Worm (Caenorhabditis elegans) whole organism, midembryonic: Measurements from ENCODE around the gene C14A11.9.

Source experiments
- T22C8.4 ChIP-seq: fragments of 200-800 bp; sonication (Bioruptor generic); IDR thresholded peaks from 2 replicates; pipeline ENCODE4 v1.3.6; 2022; ENCODE audit warnings: missing genetic modification characterization, missing compliant biosample characterization
- cog-1 ChIP-seq: sonication (generic microtip); optimal IDR thresholded peaks from 2 replicates; lab custom pipeline; 2016; ENCODE audit warnings: missing genetic modification characterization, missing compliant biosample characterization
- flt-1 ChIP-seq: fragments of 200-800 bp; sonication (Bioruptor generic); IDR thresholded peaks from 2 replicates; pipeline ENCODE4 v1.3.6; 2022; ENCODE audit warnings: missing genetic modification characterization, missing compliant biosample characterization
- klf-2 ChIP-seq: fragments of 200-800 bp; sonication (Bioruptor generic); conservative IDR thresholded peaks from 2 replicates; pipeline ENCODE4 v1.3.6; 2022; ENCODE audit warnings: missing genetic modification reagents, missing genetic modification characterization, missing compliant biosample characterization
- med-1 ChIP-seq: sonication (generic microtip); optimal IDR thresholded peaks from 2 replicates; lab custom pipeline; 2017; ENCODE audit warnings: missing genetic modification characterization, mild to moderate bottlenecking, missing compliant biosample characterization, antibody characterized with exemption, missing genetic modification reagents; ENCODE audit not compliant: insufficient read depth
- tab-1 ChIP-seq: fragments of 200-800 bp; sonication (Bioruptor generic); IDR thresholded peaks from 2 replicates; pipeline ENCODE4 v1.3.6; 2022; ENCODE audit warnings: missing genetic modification characterization, missing compliant biosample characterization
- ztf-23 ChIP-seq: fragments of 200-800 bp; sonication (Bioruptor generic); IDR thresholded peaks from 2 replicates; pipeline ENCODE4 v1.3.6; 2022; ENCODE audit warnings: missing genetic modification reagents, missing genetic modification characterization, missing compliant biosample characterization
- ztf-29 ChIP-seq: fragments of 200-800 bp; sonication (Bioruptor generic); IDR thresholded peaks from 2 replicates; pipeline ENCODE4 v1.3.6; 2022; ENCODE audit warnings: missing genetic modification reagents, missing genetic modification characterization, missing compliant biosample characterization

- no peak for TF ChIP-seq flt-1
- no peak for TF ChIP-seq cog-1 (tag; lab: Kevin White, UChicago)
- no peak for TF ChIP-seq ztf-29 (GFP tag; lab: Robert Waterston, UW)
- TF ChIP-seq med-1 (GFP tag; lab: Kevin White, UChicago): no peak
- no peak for TF ChIP-seq tab-1
- TF ChIP-seq T22C8.4 (GFP tag; lab: Robert Waterston, UW): no peak
- TF ChIP-seq ztf-23: no peak
- TF ChIP-seq klf-2 (GFP tag; lab: Robert Waterston, UW): no peak
Observed at ce11 chrX:2841754-2842153, 32.3 kb upstream of the C14A11.9 start.
